Fruit fly (Drosophila melanogaster) whole organism, pupa: ENCODE measurements around the gene Osi19.

Experiments used
- CG14655 ChIP-seq: fragments of 200-800 bp; sonication (Bioruptor generic); optimal IDR thresholded peaks from 3 replicates; lab custom pipeline; 2017; ENCODE audit warnings: mild to moderate bottlenecking, missing biosample characterization, missing genetic modification reagents, missing genetic modification characterization
- CG15710 ChIP-seq: fragments of 200-800 bp; sonication (Bioruptor generic); optimal IDR thresholded peaks from 2 replicates; lab custom pipeline; 2018; ENCODE audit warnings: missing biosample characterization, mild to moderate bottlenecking, missing genetic modification characterization, moderate library complexity
- CG4496 ChIP-seq: fragments of 200-800 bp; sonication (Bioruptor generic); IDR thresholded peaks from 3 replicates; pipeline ENCODE4 v1.3.6; 2022; ENCODE audit warnings: missing biosample characterization, missing genetic modification characterization
- CG8301 ChIP-seq: fragments of 200-800 bp; sonication (Bioruptor generic); optimal IDR thresholded peaks from 2 replicates; lab custom pipeline; 2018; ENCODE audit warnings: missing biosample characterization, mild to moderate bottlenecking, missing genetic modification characterization
- CG9948 ChIP-seq: fragments of 200-800 bp; sonication (Bioruptor generic); optimal IDR thresholded peaks from 2 replicates; lab custom pipeline; 2018; ENCODE audit warnings: missing biosample characterization, mild to moderate bottlenecking, missing genetic modification characterization, moderate library complexity
- Ets98B ChIP-seq: fragments of 200-800 bp; sonication (Bioruptor generic); IDR thresholded peaks from 2 replicates; pipeline ENCODE4 v1.3.6; 2022; ENCODE audit warnings: missing biosample characterization, missing genetic modification characterization
- Pif1A ChIP-seq: fragments of 200-800 bp; sonication (Bioruptor generic); optimal IDR thresholded peaks from 3 replicates; lab custom pipeline; 2016; ENCODE audit warnings: missing biosample characterization, missing genetic modification characterization
- Snoo ChIP-seq: fragments of 200-800 bp; sonication (Bioruptor generic); optimal IDR thresholded peaks from 3 replicates; lab custom pipeline; 2017; ENCODE audit warnings: missing biosample characterization, mild to moderate bottlenecking, missing genetic modification characterization, inconsistent platforms
- gl ChIP-seq: fragments of 200-800 bp; sonication (Bioruptor generic); optimal IDR thresholded peaks from 2 replicates; lab custom pipeline; 2018; ENCODE audit warnings: missing biosample characterization, mild to moderate bottlenecking, missing genetic modification characterization

- TF ChIP-seq CG15710 (tag; lab: Kevin White, UChicago), result no peak
- no peak for TF ChIP-seq CG9948 (tag; lab: Kevin White, UChicago)
- TF ChIP-seq Ets98B (GFP tag; lab: Robert Waterston, UW), result no peak
- no peak for TF ChIP-seq gl (tag; lab: Kevin White, UChicago)
- no peak for TF ChIP-seq Pif1A (GFP tag; lab: Kevin White, UChicago)
- no peak for TF ChIP-seq CG8301 (tag; lab: Kevin White, UChicago)
- no peak for TF ChIP-seq CG4496 (GFP tag; lab: Robert Waterston, UW)
- TF ChIP-seq CG14655 (GFP tag; lab: Kevin White, UChicago), result no peak
- no peak for TF ChIP-seq Snoo (tag; lab: Kevin White, UChicago)
Measured at dm6 chr3R:6374307-6374574, 39.1 kb downstream of the Osi19 start, which contains the start of gene CG42564.
